Fruit fly (Drosophila melanogaster): ENCODE results near the gene CG5151.

The CG5151 gene

DNA sequence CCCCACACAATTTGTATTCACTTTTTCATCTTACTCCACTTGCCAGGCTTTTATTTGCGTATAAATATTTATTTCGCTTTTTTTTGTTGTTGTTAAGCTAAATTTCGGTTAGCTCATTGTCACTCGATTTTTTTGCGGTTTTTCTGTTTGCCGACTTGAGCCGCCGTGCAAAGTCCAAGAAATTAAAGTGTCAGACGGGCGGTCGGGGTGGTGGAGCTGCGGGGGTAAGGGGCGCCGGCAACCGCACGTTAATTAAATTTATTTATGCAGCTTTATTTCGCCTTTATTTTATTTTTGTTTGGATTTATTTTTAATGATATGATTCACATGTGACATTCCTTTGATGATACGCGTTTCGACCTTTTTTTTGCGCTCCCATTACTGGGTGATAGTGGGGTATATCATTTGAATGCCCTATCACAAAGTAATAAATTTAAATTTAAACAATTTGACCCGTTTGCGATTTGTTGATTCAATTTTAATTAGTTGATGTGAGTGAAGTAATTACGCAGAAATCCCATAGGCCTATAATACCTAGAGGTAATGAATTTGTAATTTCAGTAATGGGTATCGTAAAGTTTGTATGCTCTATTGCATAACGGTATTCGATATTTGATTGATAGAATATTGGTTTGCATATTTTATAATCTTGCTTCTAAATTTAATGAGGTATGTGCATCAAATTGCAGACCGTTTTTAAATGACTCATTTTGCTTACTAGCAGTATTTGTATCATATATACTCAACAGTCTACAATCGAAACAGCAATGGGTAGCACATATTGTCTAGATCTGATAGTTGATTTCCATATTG is 1.1 kb upstream of the CG5151 start (continued):
- TF ChIP-seq CG30403 (GFP tag; optimal IDR thresholded peaks at IDR 0.05) = peak; percentile 66
- TF ChIP-seq wor (GFP tag; IDR thresholded peaks at IDR 0.05) = no peak
- TF ChIP-seq Dbx (GFP tag; IDR thresholded peaks at IDR 0.05) = peak; percentile 62; the same call in 2 of the 3 replicates
- TF ChIP-seq tx (GFP tag; optimal IDR thresholded peaks at IDR 0.05) = peak; percentile 22
- peak; percentile 37 for TF ChIP-seq Meics (GFP tag; optimal IDR thresholded peaks at IDR 0.05)
- no peak for TF ChIP-seq Trl (optimal IDR thresholded peaks at IDR 0.05)
- peak; percentile 37 for TF ChIP-seq Trl (GFP tag; optimal IDR thresholded peaks at IDR 0.05)
- TF ChIP-seq CG6175 (GFP tag; IDR thresholded peaks at IDR 0.05) = no peak
- TF ChIP-seq Elba2 (GFP tag; optimal IDR thresholded peaks at IDR 0.05) = no peak
- no peak for TF ChIP-seq Antp (GFP tag; optimal IDR thresholded peaks at IDR 0.05)
- no peak for TF ChIP-seq CG15011 (GFP tag; optimal IDR thresholded peaks at IDR 0.05)
- TF ChIP-seq CG15269 (tag; optimal IDR thresholded peaks at IDR 0.05) = peak; percentile 42
- peak; percentile 25 for TF ChIP-seq CG13775 (GFP tag; optimal IDR thresholded peaks at IDR 0.05)
- TF ChIP-seq Scr (GFP tag; IDR thresholded peaks at IDR 0.05; ENCODE audit: partially characterized antibody) = no peak
- TF ChIP-seq dysf (GFP tag; IDR thresholded peaks at IDR 0.05) = peak; percentile 68
- peak; percentile 42 for TF ChIP-seq org-1 (GFP tag; optimal IDR thresholded peaks at IDR 0.05)
- TF ChIP-seq fd96Cb (tag; optimal IDR thresholded peaks at IDR 0.05) = peak; percentile 2
- TF ChIP-seq C15 (GFP tag; IDR thresholded peaks at IDR 0.05) = no peak
- TF ChIP-seq Dip3 (GFP tag; optimal IDR thresholded peaks at IDR 0.05) = peak; percentile 66
- TF ChIP-seq Lpt (GFP tag; optimal IDR thresholded peaks at IDR 0.05) = no peak
- TF ChIP-seq CG13424 (tag; optimal IDR thresholded peaks at IDR 0.05) = peak; percentile 27
- TF ChIP-seq CG12942 (GFP tag; optimal IDR thresholded peaks at IDR 0.05) = no peak
- TF ChIP-seq Dfd (GFP tag; optimal IDR thresholded peaks at IDR 0.05) = no peak
- TF ChIP-seq CG1832 (GFP tag; optimal IDR thresholded peaks at IDR 0.05) = no peak
- TF ChIP-seq HLH3B (GFP tag; IDR thresholded peaks at IDR 0.05) = no peak
- TF ChIP-seq pnt (GFP tag; optimal IDR thresholded peaks at IDR 0.05) = peak; percentile 16
- no peak for TF ChIP-seq CG8388 (GFP tag; optimal IDR thresholded peaks at IDR 0.05)
- no peak for TF ChIP-seq nau (GFP tag; optimal IDR thresholded peaks at IDR 0.05)
- TF ChIP-seq ftz-f1 (GFP tag; optimal IDR thresholded peaks at IDR 0.05) = no peak
- TF ChIP-seq CG6791 (GFP tag; IDR thresholded peaks at IDR 0.05; ENCODE audit: partially characterized antibody) = no peak
- no peak for TF ChIP-seq Dp (GFP tag; optimal IDR thresholded peaks at IDR 0.05)
- TF ChIP-seq al (GFP tag; IDR thresholded peaks at IDR 0.05) = peak; percentile 73
- TF ChIP-seq CG34224 (GFP tag; IDR thresholded peaks at IDR 0.05; ENCODE audit: partially characterized antibody) = no peak
- no peak for TF ChIP-seq cad (GFP tag; optimal IDR thresholded peaks at IDR 0.05)
- TF ChIP-seq ranshi (GFP tag; IDR thresholded peaks at IDR 0.05) = 0 out of 2 replicates have a peak, but pooled peaks have one; percentile 21
- peak; percentile 6 for TF ChIP-seq corto (GFP tag; optimal IDR thresholded peaks at IDR 0.05)
- no peak for TF ChIP-seq CG8359 (GFP tag; optimal IDR thresholded peaks at IDR 0.05; ENCODE audit: borderline replicate concordance)
- TF ChIP-seq bowl (GFP tag; IDR thresholded peaks at IDR 0.05) = no peak
- no peak for TF ChIP-seq wek (GFP tag; optimal IDR thresholded peaks at IDR 0.05)
- TF ChIP-seq CG6854 (GFP tag; optimal IDR thresholded peaks at IDR 0.05) = no peak
- peak; percentile 29 for TF ChIP-seq Hr3 (GFP tag; optimal IDR thresholded peaks at IDR 0.05)
- peak; percentile 56 for TF ChIP-seq ind (GFP tag; optimal IDR thresholded peaks at IDR 0.05)
- TF ChIP-seq Rfx (GFP tag; IDR thresholded peaks at IDR 0.05) = peak; percentile 66; the same call in 1 of the 2 replicates
- TF ChIP-seq D19A (tag; optimal IDR thresholded peaks at IDR 0.05) = no peak
- TF ChIP-seq gem (tag; optimal IDR thresholded peaks at IDR 0.05) = peak; percentile 64
- TF ChIP-seq fd64A (GFP tag; optimal IDR thresholded peaks at IDR 0.05) = no peak
- no peak for TF ChIP-seq Lim3 (GFP tag; IDR thresholded peaks at IDR 0.05)
- TF ChIP-seq psq (GFP tag; optimal IDR thresholded peaks at IDR 0.05) = no peak
- TF ChIP-seq CG12219 (GFP tag; optimal IDR thresholded peaks at IDR 0.05) = no peak
- TF ChIP-seq CG9727 (GFP tag; optimal IDR thresholded peaks at IDR 0.05) = peak; percentile 31
